Fruit fly (Drosophila melanogaster): Measurements from ENCODE around the gene CG16753.

Gene CG16753

dm6 chr3L:3070274-3071204, 15.7 kb downstream of the CG16753 start, which contains the start of the genes CG32486 and PAN3:
CG32486 (minus strand) TSS chr3L:3070839.
PAN3 (plus strand) TSS chr3L:3071133.
- TF ChIP-seq CG5204 (GFP tag; optimal IDR thresholded peaks at IDR 0.05) (peak; percentile 13), CG14711 (tag; optimal IDR thresholded peaks at IDR 0.05) (peak; percentile 36), CG1620 (GFP tag; optimal IDR thresholded peaks at IDR 0.05) (peak; percentile 26), toe (GFP tag; optimal IDR thresholded peaks at IDR 0.05) (peak; percentile 50), CG7101 (tag; optimal IDR thresholded peaks at IDR 0.05) (peak; percentile 71), bab1 (GFP tag; optimal IDR thresholded peaks at IDR 0.05) (peak; percentile 87), Mnt (GFP tag; optimal IDR thresholded peaks at IDR 0.05) (peak; percentile 92), CG12768 (GFP tag; optimal IDR thresholded peaks at IDR 0.05) (peak; percentile 69), ovo (GFP tag; optimal IDR thresholded peaks at IDR 0.05) (peak; percentile 48), pad (GFP tag; optimal IDR thresholded peaks at IDR 0.05) (peak; percentile 24), cic (GFP tag; optimal IDR thresholded peaks at IDR 0.05) (peak; percentile 96), CG33017 (tag; optimal IDR thresholded peaks at IDR 0.05) (peak; percentile 71), tj (GFP tag; optimal IDR thresholded peaks at IDR 0.05) (peak; percentile 52), kay (GFP tag; ENCODE audit: borderline replicate concordance) (no peak), cnc (optimal IDR thresholded peaks at IDR 0.05) (no peak), Crg-1 (GFP tag; optimal IDR thresholded peaks at IDR 0.05) (no peak), CG7045 (GFP tag; optimal IDR thresholded peaks at IDR 0.05) (peak; percentile 11), Hr96 (GFP tag; optimal IDR thresholded peaks at IDR 0.05) (peak; percentile 34), CG11617 (GFP tag; optimal IDR thresholded peaks at IDR 0.05) (peak; percentile 79), Clk (GFP tag; optimal IDR thresholded peaks at IDR 0.05) (peak; percentile 18)

DNA sequence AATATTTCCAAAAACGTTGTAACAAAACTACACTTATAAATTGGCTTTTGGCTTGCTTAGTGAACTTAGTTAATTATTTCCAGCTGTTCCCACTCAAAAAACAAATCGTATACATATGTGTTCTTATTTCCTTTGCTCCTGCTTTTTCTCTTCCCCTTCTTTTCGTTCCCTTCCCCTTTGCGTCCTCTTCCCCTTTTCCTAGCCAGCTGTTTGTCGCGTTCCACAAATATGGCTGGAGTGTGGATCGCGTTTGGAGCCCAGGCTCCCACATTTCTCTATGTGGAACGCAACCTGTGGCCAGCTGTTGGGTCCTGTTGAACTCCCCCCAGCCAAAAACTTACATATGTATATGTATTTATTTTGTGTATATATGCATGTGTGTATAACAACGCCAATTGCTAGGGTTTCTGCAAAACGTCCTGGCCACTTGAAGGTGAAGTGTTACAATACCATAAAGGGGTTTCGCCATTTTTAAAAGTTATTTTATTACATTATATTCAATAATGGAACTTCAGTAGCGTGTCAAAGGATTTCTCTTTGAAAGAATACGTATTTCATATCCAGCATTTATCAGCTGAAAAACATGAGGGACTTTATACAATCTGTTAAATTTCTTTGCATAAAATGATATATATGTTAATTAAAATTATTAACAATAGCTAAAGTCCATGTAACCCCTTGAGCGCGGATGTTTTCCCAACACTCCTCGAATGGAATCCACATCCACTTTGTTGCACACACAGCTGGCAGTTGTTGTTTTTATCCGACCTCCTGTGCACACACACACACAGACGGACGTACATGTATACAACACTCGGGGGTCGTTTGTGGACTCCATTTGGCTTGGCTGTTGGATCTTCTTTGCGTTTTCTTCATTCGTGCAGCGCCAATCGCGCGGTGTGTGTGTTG, 17.1 kb downstream of the CG16753 start:
- TF ChIP-seq tj (GFP tag; optimal IDR thresholded peaks at IDR 0.05) (no peak), pad (GFP tag; optimal IDR thresholded peaks at IDR 0.05) (peak; percentile 99)

dm6 chr3L:3073460-3073859, 18.6 kb downstream of the CG16753 start:
- no peak for TF ChIP-seq tj (GFP tag; optimal IDR thresholded peaks at IDR 0.05)
- TF ChIP-seq CG7045 (GFP tag; optimal IDR thresholded peaks at IDR 0.05): no peak
- TF ChIP-seq CG12768 (GFP tag; optimal IDR thresholded peaks at IDR 0.05): no peak
- no peak for TF ChIP-seq cic (GFP tag; optimal IDR thresholded peaks at IDR 0.05)
- TF ChIP-seq Clk (GFP tag; optimal IDR thresholded peaks at IDR 0.05): no peak
- no peak for TF ChIP-seq Mnt (GFP tag; optimal IDR thresholded peaks at IDR 0.05)
- no peak for TF ChIP-seq pad (GFP tag; optimal IDR thresholded peaks at IDR 0.05)
- no peak for TF ChIP-seq toe (GFP tag; optimal IDR thresholded peaks at IDR 0.05)
- TF ChIP-seq ovo (GFP tag; optimal IDR thresholded peaks at IDR 0.05): no peak
- TF ChIP-seq CG5204 (GFP tag; optimal IDR thresholded peaks at IDR 0.05): no peak

- TF ChIP-seq CG7101 (tag; optimal IDR thresholded peaks at IDR 0.05) (no peak), cnc (optimal IDR thresholded peaks at IDR 0.05) (no peak), kay (GFP tag; ENCODE audit: borderline replicate concordance) (no peak), Crg-1 (GFP tag; optimal IDR thresholded peaks at IDR 0.05) (no peak), CG14711 (tag; optimal IDR thresholded peaks at IDR 0.05) (no peak), CG12768 (GFP tag; optimal IDR thresholded peaks at IDR 0.05) (no peak), CG11617 (GFP tag; optimal IDR thresholded peaks at IDR 0.05) (no peak), ovo (GFP tag; optimal IDR thresholded peaks at IDR 0.05) (no peak), Mnt (GFP tag; optimal IDR thresholded peaks at IDR 0.05) (no peak)
Observed at dm6 chr3L:3074380-3074779, 19.5 kb downstream of the CG16753 start.

DNA sequence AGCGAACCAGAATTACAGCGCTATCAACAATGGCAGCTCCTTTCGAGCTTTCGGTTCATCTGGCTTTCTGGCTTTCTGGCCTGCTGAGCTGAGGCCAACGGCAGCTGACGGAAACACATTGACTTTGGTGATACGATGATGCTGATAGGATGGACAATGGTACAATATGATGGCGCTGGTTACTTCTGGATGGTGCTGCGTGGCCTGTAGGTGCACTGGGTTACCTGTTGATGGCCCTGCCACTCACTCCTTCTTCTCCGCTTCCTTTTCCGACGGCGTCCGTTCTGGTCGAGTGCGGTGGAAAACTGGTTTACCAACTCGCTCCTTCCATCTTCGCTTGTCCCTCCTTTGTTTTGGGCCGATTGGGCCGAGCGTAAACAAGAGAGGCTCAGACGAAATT, 19.9 kb downstream of the CG16753 start:
- no peak for TF ChIP-seq kay (GFP tag; ENCODE audit: borderline replicate concordance)
- no peak for TF ChIP-seq CG7101 (tag; optimal IDR thresholded peaks at IDR 0.05)
- no peak for TF ChIP-seq CG7045 (GFP tag; optimal IDR thresholded peaks at IDR 0.05)
- TF ChIP-seq CG14711 (tag; optimal IDR thresholded peaks at IDR 0.05): no peak
- no peak for TF ChIP-seq bab1 (GFP tag; optimal IDR thresholded peaks at IDR 0.05)
- TF ChIP-seq cnc (optimal IDR thresholded peaks at IDR 0.05): no peak
- TF ChIP-seq toe (GFP tag; optimal IDR thresholded peaks at IDR 0.05): no peak
- TF ChIP-seq Crg-1 (GFP tag; optimal IDR thresholded peaks at IDR 0.05): no peak
- no peak for TF ChIP-seq Hr96 (GFP tag; optimal IDR thresholded peaks at IDR 0.05)
- no peak for TF ChIP-seq CG5204 (GFP tag; optimal IDR thresholded peaks at IDR 0.05)
- no peak for TF ChIP-seq tj (GFP tag; optimal IDR thresholded peaks at IDR 0.05)
- no peak for TF ChIP-seq cic (GFP tag; optimal IDR thresholded peaks at IDR 0.05)
- TF ChIP-seq pad (GFP tag; optimal IDR thresholded peaks at IDR 0.05): no peak
- no peak for TF ChIP-seq CG12768 (GFP tag; optimal IDR thresholded peaks at IDR 0.05)
- no peak for TF ChIP-seq Mnt (GFP tag; optimal IDR thresholded peaks at IDR 0.05)
- no peak for TF ChIP-seq CG1620 (GFP tag; optimal IDR thresholded peaks at IDR 0.05)
- TF ChIP-seq Clk (GFP tag; optimal IDR thresholded peaks at IDR 0.05): no peak

dm6 chr3L:3076954-3077353, 22.1 kb downstream of the CG16753 start:
- TF ChIP-seq CG7101 (tag; optimal IDR thresholded peaks at IDR 0.05) (no peak), cic (GFP tag; optimal IDR thresholded peaks at IDR 0.05) (no peak), ovo (GFP tag; optimal IDR thresholded peaks at IDR 0.05) (no peak), Hr96 (GFP tag; optimal IDR thresholded peaks at IDR 0.05) (no peak), CG33017 (tag; optimal IDR thresholded peaks at IDR 0.05) (no peak), CG7045 (GFP tag; optimal IDR thresholded peaks at IDR 0.05) (no peak), CG5204 (GFP tag; optimal IDR thresholded peaks at IDR 0.05) (no peak), Crg-1 (GFP tag; optimal IDR thresholded peaks at IDR 0.05) (no peak), pad (GFP tag; optimal IDR thresholded peaks at IDR 0.05) (no peak)

Data from whole organism, adult.